Worm (Caenorhabditis elegans) whole organism, midembryonic: ENCODE results near the gene C55A6.7.
"Not testable (repeated sequence)": the region's sequence is repeated elsewhere in the genome, so short reads cannot be mapped to it uniquely, and the experiment has no call there.

ENCODE experiments used
- T22C8.4 ChIP-seq: fragments of 200-800 bp; sonication (Bioruptor generic); IDR thresholded peaks from 2 replicates; pipeline ENCODE4 v1.3.6; 2022; ENCODE audit warnings: missing genetic modification characterization, missing compliant biosample characterization
- cog-1 ChIP-seq: sonication (generic microtip); optimal IDR thresholded peaks from 2 replicates; lab custom pipeline; 2016; ENCODE audit warnings: missing genetic modification characterization, missing compliant biosample characterization
- flt-1 ChIP-seq: fragments of 200-800 bp; sonication (Bioruptor generic); IDR thresholded peaks from 2 replicates; pipeline ENCODE4 v1.3.6; 2022; ENCODE audit warnings: missing genetic modification characterization, missing compliant biosample characterization
- klf-2 ChIP-seq: fragments of 200-800 bp; sonication (Bioruptor generic); conservative IDR thresholded peaks from 2 replicates; pipeline ENCODE4 v1.3.6; 2022; ENCODE audit warnings: missing genetic modification reagents, missing genetic modification characterization, missing compliant biosample characterization
- med-1 ChIP-seq: sonication (generic microtip); optimal IDR thresholded peaks from 2 replicates; lab custom pipeline; 2017; ENCODE audit warnings: missing genetic modification characterization, mild to moderate bottlenecking, missing compliant biosample characterization, antibody characterized with exemption, missing genetic modification reagents; ENCODE audit not compliant: insufficient read depth
- ref-1 ChIP-seq: fragments of 200-800 bp; sonication (Bioruptor generic); conservative IDR thresholded peaks from 2 replicates; pipeline ENCODE4 v1.3.6; 2022; ENCODE audit warnings: missing genetic modification reagents, missing genetic modification characterization, missing compliant biosample characterization
- tab-1 ChIP-seq: fragments of 200-800 bp; sonication (Bioruptor generic); IDR thresholded peaks from 2 replicates; pipeline ENCODE4 v1.3.6; 2022; ENCODE audit warnings: missing genetic modification characterization, missing compliant biosample characterization
- ztf-23 ChIP-seq: fragments of 200-800 bp; sonication (Bioruptor generic); IDR thresholded peaks from 2 replicates; pipeline ENCODE4 v1.3.6; 2022; ENCODE audit warnings: missing genetic modification reagents, missing genetic modification characterization, missing compliant biosample characterization
- ztf-29 ChIP-seq: fragments of 200-800 bp; sonication (Bioruptor generic); IDR thresholded peaks from 2 replicates; pipeline ENCODE4 v1.3.6; 2022; ENCODE audit warnings: missing genetic modification reagents, missing genetic modification characterization, missing compliant biosample characterization

C55A6.7 gene

DNA sequence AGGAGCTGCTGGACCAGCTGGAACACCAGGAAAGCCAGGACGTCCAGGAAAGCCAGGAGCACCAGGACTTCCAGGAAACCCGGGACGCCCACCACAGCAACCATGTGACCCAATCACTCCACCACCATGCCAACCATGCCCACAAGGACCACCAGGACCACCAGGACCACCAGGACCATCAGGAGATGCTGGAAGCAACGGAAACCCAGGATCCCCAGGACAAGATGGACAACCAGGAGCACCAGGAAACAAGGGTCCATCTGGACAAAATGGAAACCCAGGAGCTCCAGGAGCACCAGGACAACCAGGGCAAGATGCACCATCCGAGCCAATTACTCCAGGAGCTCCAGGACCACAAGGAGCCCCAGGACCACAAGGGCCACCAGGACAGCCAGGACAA is 35.9 kb downstream of the C55A6.7 start:
- no peak for TF ChIP-seq med-1
- TF ChIP-seq ref-1 (GFP tag; lab: Robert Waterston, UW) = no peak
- TF ChIP-seq cog-1 (tag; lab: Kevin White, UChicago) = no peak
- TF ChIP-seq T22C8.4 (GFP tag; lab: Robert Waterston, UW) = no peak
- TF ChIP-seq klf-2 (GFP tag; lab: Robert Waterston, UW) = no peak

DNA sequence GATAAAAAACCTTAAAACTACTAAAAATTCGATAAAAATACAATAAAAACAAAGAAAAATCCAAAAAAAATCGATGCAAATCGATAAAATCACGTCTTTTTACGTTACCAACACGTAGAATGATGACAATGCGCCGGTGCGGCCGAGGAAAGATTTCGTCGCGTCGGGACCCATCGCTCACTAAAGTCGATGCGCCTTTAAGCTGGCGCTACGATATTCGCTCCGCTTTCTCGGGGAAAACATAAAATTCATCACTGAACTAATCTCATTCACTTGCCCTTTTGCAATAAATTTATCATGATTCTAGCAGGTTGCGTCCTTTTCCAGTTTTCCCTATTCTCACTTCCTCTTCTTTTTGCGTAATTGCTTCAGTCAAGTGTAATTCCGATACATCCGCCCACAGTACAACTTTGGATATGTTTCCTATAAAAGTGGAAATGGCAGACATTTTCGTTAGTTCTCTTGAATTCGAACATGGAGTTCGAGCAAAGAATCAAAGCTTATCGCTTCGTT is 36.7 kb downstream of the C55A6.7 start, which contains the start of gene col-157:
TSS of gene col-157 (plus strand) at position 463 of the 513 bp plus-strand sequence.
- not testable (repeated sequence) for TF ChIP-seq ref-1 (GFP tag; lab: Robert Waterston, UW); ztf-29 (GFP tag; lab: Robert Waterston, UW); med-1

DNA sequence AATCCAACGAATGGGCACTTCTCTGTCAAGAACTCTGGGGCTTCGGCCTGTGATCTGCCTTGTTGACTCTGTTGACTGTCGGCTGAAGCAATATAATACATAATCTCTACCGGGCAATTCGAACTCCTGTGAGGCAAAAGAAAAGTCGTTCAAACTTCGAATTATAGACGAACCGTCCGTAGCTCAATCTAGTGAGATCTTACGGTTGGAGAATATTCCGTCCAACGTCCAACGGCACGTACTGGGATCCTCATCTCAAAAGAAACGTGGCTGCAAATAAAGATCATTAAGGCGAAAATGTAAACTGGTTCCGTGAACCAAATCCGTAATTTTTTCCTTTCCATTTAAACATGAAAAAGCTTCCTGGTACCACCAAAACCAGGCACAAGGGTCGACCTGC is 39.6 kb downstream of the C55A6.7 start, which contains the start of gene T11F9.14:
TSS of gene T11F9.14 (minus strand) at position 101 of the 400 bp plus-strand sequence.
- not testable (repeated sequence) for TF ChIP-seq med-1; T22C8.4 (GFP tag; lab: Robert Waterston, UW); ztf-23 (GFP tag; lab: Robert Waterston, UW)

DNA sequence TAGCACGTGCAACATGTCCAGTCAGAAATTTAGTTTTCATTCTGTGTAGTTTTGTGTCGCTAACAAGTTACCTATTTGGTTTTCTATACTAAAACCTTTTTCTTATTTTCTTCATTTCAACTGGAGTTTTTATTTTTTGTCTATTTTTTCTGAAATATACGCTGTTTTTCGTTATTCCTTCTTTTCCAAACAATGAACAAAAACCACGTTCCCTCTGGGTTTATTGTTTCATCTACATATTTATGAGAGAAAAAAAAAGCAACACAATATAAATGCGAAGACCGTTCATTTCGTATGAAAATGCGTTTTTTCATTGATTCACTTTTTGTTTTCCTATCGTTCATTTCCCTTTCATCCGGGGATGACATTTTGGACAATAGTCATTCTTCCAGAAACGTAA is 40.9 kb downstream of the C55A6.7 start, which contains the start of gene T11F9.22:
TSS of gene T11F9.22 (plus strand) at position 301 of the 400 bp plus-strand sequence.
- TF ChIP-seq med-1 = no peak
- TF ChIP-seq ztf-29 (GFP tag; lab: Robert Waterston, UW) = no peak
- no peak for TF ChIP-seq tab-1 (GFP tag; lab: Robert Waterston, UW)
- TF ChIP-seq flt-1 (GFP tag; lab: Robert Waterston, UW) = no peak
- no peak for TF ChIP-seq T22C8.4 (GFP tag; lab: Robert Waterston, UW)

DNA sequence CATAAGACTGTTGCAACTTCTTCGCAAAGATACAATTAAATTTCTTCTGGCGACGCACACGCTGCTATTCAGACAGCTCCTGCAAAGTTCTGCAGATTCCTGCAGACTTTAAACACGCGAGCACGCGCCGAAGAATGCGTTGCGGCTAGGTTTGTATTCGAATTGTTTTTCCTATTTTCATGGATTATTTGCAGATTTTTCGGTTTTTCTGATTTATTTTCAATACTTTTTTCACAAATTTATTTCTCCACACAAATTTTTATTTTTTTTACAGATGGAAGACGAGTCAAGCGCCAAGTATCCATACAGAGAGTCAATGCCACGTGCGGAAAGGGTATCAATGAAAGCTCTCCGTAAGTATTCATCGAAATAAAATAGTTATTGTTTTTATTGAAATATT is 44.7 kb downstream of the C55A6.7 start, which contains the start of gene T11F9.7:
TSS of gene T11F9.7 (plus strand) at position 301 of the 400 bp plus-strand sequence.
- not testable (repeated sequence) for TF ChIP-seq ref-1 (GFP tag; lab: Robert Waterston, UW); T22C8.4 (GFP tag; lab: Robert Waterston, UW); med-1

DNA sequence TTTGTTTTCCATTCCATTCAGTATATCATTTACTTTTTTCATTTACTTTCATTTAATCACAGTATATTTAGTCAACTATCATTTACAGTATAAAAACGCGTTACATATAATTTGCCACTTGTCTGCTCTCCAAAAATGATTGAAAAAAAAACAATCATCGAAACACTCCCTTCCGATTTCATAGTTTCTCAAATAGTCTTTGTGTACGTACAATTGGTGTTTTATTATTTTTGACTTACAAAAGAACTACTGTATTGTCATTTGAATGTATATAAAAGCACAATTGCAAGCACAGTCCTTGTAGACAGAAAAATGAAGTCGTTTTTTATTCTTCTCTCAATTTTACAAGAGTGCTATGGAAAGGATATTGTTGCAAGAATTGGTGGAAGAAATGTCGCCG is 45.9 kb downstream of the C55A6.7 start, which contains the start of gene nas-22:
TSS of gene nas-22 (plus strand) at position 301 of the 400 bp plus-strand sequence.
- no peak for TF ChIP-seq med-1

DNA sequence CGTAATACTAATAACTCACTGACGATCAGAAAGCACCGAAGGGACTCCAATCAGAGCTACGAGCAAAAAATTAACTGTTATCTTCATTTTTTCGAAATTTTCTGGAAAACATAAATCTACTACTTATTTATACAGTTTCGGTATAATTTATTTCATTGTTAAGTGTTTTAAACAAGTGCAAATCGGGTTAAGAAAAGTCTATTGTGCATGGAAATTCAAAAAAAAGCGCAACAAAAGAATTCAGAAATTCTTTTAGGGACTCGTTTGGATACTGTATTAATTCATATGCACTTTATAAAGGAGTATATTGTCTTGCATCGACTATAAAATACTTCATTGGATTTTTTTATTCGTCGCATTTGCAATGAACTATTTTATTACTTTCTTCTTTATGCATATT is 48.1 kb downstream of the C55A6.7 start, which contains the start of the genes nas-20 and nas-21:
TSS of gene nas-20 (minus strand) at position 101 of the 400 bp plus-strand sequence.
TSS of gene nas-21 (plus strand) at position 356 of the 400 bp plus-strand sequence.
- no peak for TF ChIP-seq med-1
- no peak for TF ChIP-seq cog-1 (tag; lab: Kevin White, UChicago)
- TF ChIP-seq ref-1 (GFP tag; lab: Robert Waterston, UW) = no peak
- no peak for TF ChIP-seq klf-2 (GFP tag; lab: Robert Waterston, UW)
- TF ChIP-seq flt-1 (GFP tag; lab: Robert Waterston, UW) = no peak
- no peak for TF ChIP-seq T22C8.4 (GFP tag; lab: Robert Waterston, UW)
- TF ChIP-seq ztf-29 (GFP tag; lab: Robert Waterston, UW) = no peak
- TF ChIP-seq ztf-23 (GFP tag; lab: Robert Waterston, UW) = no peak

DNA sequence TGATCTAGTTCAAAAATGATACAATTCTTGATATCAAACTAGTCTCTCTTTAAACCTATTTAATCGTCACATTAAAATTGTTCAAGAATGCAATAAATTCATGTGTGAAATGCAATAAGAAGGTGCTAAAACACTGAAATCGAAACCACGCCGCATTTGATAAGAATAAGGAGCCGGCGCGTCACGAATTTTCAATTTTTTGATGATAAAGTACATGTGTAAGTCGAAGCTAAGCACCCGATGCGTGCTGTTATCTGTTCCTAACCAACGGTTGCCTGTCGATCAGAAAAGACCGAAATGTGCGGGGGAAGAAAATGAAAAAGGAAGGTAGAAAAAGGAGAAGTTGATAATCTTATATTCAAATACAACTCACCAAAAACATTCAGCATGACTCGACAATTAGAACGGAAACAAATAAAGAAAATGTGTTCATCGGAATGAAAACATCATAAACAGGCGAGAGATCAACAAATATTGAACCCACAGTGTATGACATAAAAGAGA is 50.1 kb downstream of the C55A6.7 start, which contains the start of gene aat-6:
TSS of gene aat-6 (minus strand) at position 454 of the 504 bp plus-strand sequence.
- no peak for TF ChIP-seq klf-2 (GFP tag; lab: Robert Waterston, UW)
- no peak for TF ChIP-seq tab-1 (GFP tag; lab: Robert Waterston, UW)
- no peak for TF ChIP-seq ztf-29 (GFP tag; lab: Robert Waterston, UW)
- TF ChIP-seq flt-1 (GFP tag; lab: Robert Waterston, UW) = no peak
- TF ChIP-seq cog-1 (tag; lab: Kevin White, UChicago) = no peak
- TF ChIP-seq ztf-23 (GFP tag; lab: Robert Waterston, UW) = no peak
- no peak for TF ChIP-seq med-1
- TF ChIP-seq ref-1 (GFP tag; lab: Robert Waterston, UW) = no peak
- no peak for TF ChIP-seq T22C8.4 (GFP tag; lab: Robert Waterston, UW)
